Worm (Caenorhabditis elegans): ENCODE data around the gene asm-2.

asm-2 gene

DNA sequence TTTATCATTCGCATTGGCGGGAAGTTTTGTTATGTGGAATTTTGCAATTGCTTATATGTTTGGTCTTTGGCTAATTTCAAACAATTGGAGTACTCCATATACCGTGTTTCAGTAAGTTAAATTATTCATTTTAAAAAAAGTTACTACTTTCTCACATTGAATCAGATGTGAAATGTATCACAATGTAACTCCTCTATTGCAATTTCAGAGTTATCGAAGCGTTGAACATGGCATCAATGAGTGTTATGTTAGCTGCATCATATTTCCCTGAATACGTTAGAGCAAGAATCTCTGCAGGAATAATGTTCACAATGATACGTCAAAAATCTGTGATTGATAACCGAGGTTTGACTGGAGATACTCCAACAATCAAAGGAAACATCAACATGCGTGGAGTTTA is 31.8 kb upstream of the asm-2 start:
- TF ChIP-seq ZK546.5 (tag; optimal IDR thresholded peaks at IDR 0.05) (no peak), unc-62 (GFP tag; optimal IDR thresholded peaks at IDR 0.05 in 1 of 2) (peak in 1 of 2 experiments; percentile 94), unc-62 (tag; optimal IDR thresholded peaks at IDR 0.05) (no peak)

- TF ChIP-seq lin-29 (GFP tag; IDR thresholded peaks at IDR 0.05) (no peak), lin-39 (tag; optimal IDR thresholded peaks at IDR 0.05) (no peak), ceh-28 (tag; optimal IDR thresholded peaks at IDR 0.05) (no peak), nhr-10 (tag; optimal IDR thresholded peaks at IDR 0.05) (no peak), Y48G9A.11 (GFP tag; IDR thresholded peaks at IDR 0.05) (no peak), snpc-4 (tag; optimal IDR thresholded peaks at IDR 0.05) (no peak), mxl-2 (GFP tag; conservative IDR thresholded peaks at IDR 0.05) (no peak), ztf-11 (tag; optimal IDR thresholded peaks at IDR 0.05) (no peak), nhr-237 (tag; optimal IDR thresholded peaks at IDR 0.05) (no peak), Y75B8A.6 (GFP tag; IDR thresholded peaks at IDR 0.05) (no peak), egl-27 (tag; optimal IDR thresholded peaks at IDR 0.05) (no peak), ctbp-1 (GFP tag; IDR thresholded peaks at IDR 0.05) (no peak), ces-1 (GFP tag; optimal IDR thresholded peaks at IDR 0.05) (no peak)
These were observed 27.8 kb upstream of the asm-2 start, which contains the start of gene pgp-3 for ce11 chrX:11351856-11352255. pgp-3 (plus strand) TSS chrX:11352156.

ce11 chrX:11351288-11351687 is 27.2 kb upstream of the asm-2 start:
- TF ChIP-seq nhr-77 (tag; optimal IDR thresholded peaks at IDR 0.05) (peak; percentile 26), dmd-8 (GFP tag; IDR thresholded peaks at IDR 0.05) (no peak), unc-130 (GFP tag; optimal IDR thresholded peaks at IDR 0.05) (no peak), F44E2.7 (GFP tag; IDR thresholded peaks at IDR 0.05) (no peak), nhr-48 (tag; optimal IDR thresholded peaks at IDR 0.05) (no peak), nhr-28 (tag; optimal IDR thresholded peaks at IDR 0.05) (peak; percentile 97), Y105C5A.15 (GFP tag; IDR thresholded peaks at IDR 0.05) (no peak), ceh-28 (tag; optimal IDR thresholded peaks at IDR 0.05) (no peak), dmd-6 (GFP tag; IDR thresholded peaks at IDR 0.05) (peak; percentile 55; the same call in 1 of the 2 replicates), attf-4 (tag; optimal IDR thresholded peaks at IDR 0.05) (no peak), nhr-237 (tag; optimal IDR thresholded peaks at IDR 0.05) (no peak), D1046.2 (GFP tag; IDR thresholded peaks at IDR 0.05) (no peak), Y5F2A.4 (GFP tag; optimal IDR thresholded peaks at IDR 0.05) (no peak), gei-8 (GFP tag; optimal IDR thresholded peaks at IDR 0.05) (no peak), hlh-11 (tag; optimal IDR thresholded peaks at IDR 0.05) (peak; percentile 59), pqm-1 (tag; optimal IDR thresholded peaks at IDR 0.05) (peak; percentile 54), daf-12 (tag; optimal IDR thresholded peaks at IDR 0.05) (no peak), madf-5 (GFP tag; IDR thresholded peaks at IDR 0.05) (no peak), ceh-62 (tag; optimal IDR thresholded peaks at IDR 0.05) (no peak), daf-16 (GFP tag; optimal IDR thresholded peaks at IDR 0.05) (no peak), daf-16 (tag; optimal IDR thresholded peaks at IDR 0.05) (peak; percentile 16), ZK546.5 (tag; optimal IDR thresholded peaks at IDR 0.05) (no peak), madf-9 (GFP tag; conservative IDR thresholded peaks at IDR 0.05) (no peak), nhr-25 (tag; optimal IDR thresholded peaks at IDR 0.05; ENCODE audit: borderline replicate concordance, insufficient read depth) (no peak), daf-19 (GFP tag; conservative IDR thresholded peaks at IDR 0.05) (no peak), daf-8 (GFP tag; IDR thresholded peaks at IDR 0.05) (no peak), mdl-1 (tag; optimal IDR thresholded peaks at IDR 0.05) (no peak)
